Worm (Caenorhabditis elegans) whole organism, mixed stage, embryonic: Measurements from ENCODE around the gene nex-3.

ENCODE experiments used
- M03D4.4 ChIP-seq: sonication (generic microtip); optimal IDR thresholded peaks from 2 replicates; lab custom pipeline; 2017; ENCODE audit warnings: mild to moderate bottlenecking, missing genetic modification characterization, missing compliant biosample characterization
- bed-3 ChIP-seq: fragments of 200-800 bp; sonication (Bioruptor generic); optimal IDR thresholded peaks from 3 replicates; lab custom pipeline; 2018; ENCODE audit warnings: mild to moderate bottlenecking, missing genetic modification characterization, moderate library complexity, missing compliant biosample characterization
- blmp-1 ChIP-seq: fragments of 150-350 bp; optimal IDR thresholded peaks from 2 replicates; lab custom pipeline; 2014; ENCODE audit warnings: missing biosample characterization, missing genetic modification characterization
- ceh-39 ChIP-seq: fragments of 150-350 bp; optimal IDR thresholded peaks from 2 replicates; lab custom pipeline; 2014; ENCODE audit warnings: missing biosample characterization, missing genetic modification characterization
- ceh-43 ChIP-seq: fragments of 200-800 bp; sonication (Bioruptor generic); optimal IDR thresholded peaks from 2 replicates; lab custom pipeline; 2018; ENCODE audit warnings: mild to moderate bottlenecking, missing genetic modification characterization, moderate library complexity, missing compliant biosample characterization
- ceh-83 ChIP-seq: fragments of 200-800 bp; sonication (Bioruptor generic); optimal IDR thresholded peaks from 2 replicates; lab custom pipeline; 2018; ENCODE audit warnings: mild to moderate bottlenecking, missing genetic modification characterization, missing compliant biosample characterization
- ces-1 ChIP-seq: fragments of 150-350 bp; optimal IDR thresholded peaks from 2 replicates; lab custom pipeline; 2014; ENCODE audit warnings: missing biosample characterization, missing genetic modification reagents, missing genetic modification characterization
- cnd-1 ChIP-seq: fragments of 200-800 bp; sonication (Bioruptor generic); optimal IDR thresholded peaks from 2 replicates; lab custom pipeline; 2018; ENCODE audit warnings: mild to moderate bottlenecking, missing genetic modification characterization, missing compliant biosample characterization
- drap-1 ChIP-seq: fragments of 200-800 bp; sonication (Bioruptor generic); optimal IDR thresholded peaks from 3 replicates; lab custom pipeline; 2018; ENCODE audit warnings: mild to moderate bottlenecking, missing genetic modification characterization, missing compliant biosample characterization
- elt-1 ChIP-seq: sonication (generic microtip); optimal IDR thresholded peaks from 2 replicates; lab custom pipeline; 2017; ENCODE audit warnings: missing genetic modification characterization, mild to moderate bottlenecking, missing compliant biosample characterization, antibody characterized with exemption, moderate library complexity, borderline replicate concordance; ENCODE audit not compliant: insufficient read depth
- elt-3 ChIP-seq: fragments of 150-350 bp; optimal IDR thresholded peaks from 2 replicates; lab custom pipeline; 2014; ENCODE audit warnings: missing biosample characterization, missing genetic modification characterization
- flh-1 ChIP-seq: fragments of 200-800 bp; sonication (Bioruptor generic); optimal IDR thresholded peaks from 2 replicates; lab custom pipeline; 2018; ENCODE audit warnings: mild to moderate bottlenecking, missing genetic modification characterization, moderate library complexity, missing compliant biosample characterization
- hlh-1 ChIP-seq: fragments of 150-350 bp; optimal IDR thresholded peaks from 2 replicates; lab custom pipeline; 2014; ENCODE audit warnings: missing biosample characterization, missing genetic modification reagents, missing genetic modification characterization
- lin-13 ChIP-seq: fragments of 150-350 bp; optimal IDR thresholded peaks from 2 replicates; lab custom pipeline; 2014; ENCODE audit warnings: missing biosample characterization, missing genetic modification characterization
- lin-32 ChIP-seq: fragments of 200-800 bp; sonication (Bioruptor generic); optimal IDR thresholded peaks from 2 replicates; lab custom pipeline; 2018; ENCODE audit warnings: mild to moderate bottlenecking, missing genetic modification characterization, missing compliant biosample characterization
- lsy-2 ChIP-seq: fragments of 150-350 bp; optimal IDR thresholded peaks from 2 replicates; lab custom pipeline; 2014; ENCODE audit warnings: missing biosample characterization, missing genetic modification characterization
- mab-5 ChIP-seq: fragments of 150-350 bp; optimal IDR thresholded peaks from 2 replicates; lab custom pipeline; 2014; ENCODE audit warnings: missing biosample characterization, missing genetic modification characterization
- mep-1 ChIP-seq: fragments of 150-350 bp; optimal IDR thresholded peaks from 2 replicates; lab custom pipeline; 2017; ENCODE audit warnings: missing biosample characterization, missing genetic modification reagents, missing genetic modification characterization, inconsistent platforms
- mls-2 ChIP-seq: sonication (generic microtip); optimal IDR thresholded peaks from 2 replicates; lab custom pipeline; 2016; ENCODE audit warnings: mild to moderate bottlenecking, missing genetic modification characterization, moderate library complexity, missing compliant biosample characterization
- nhr-12 ChIP-seq: fragments of 150-350 bp; optimal IDR thresholded peaks from 2 replicates; lab custom pipeline; 2014; ENCODE audit warnings: missing biosample characterization, missing genetic modification characterization
- nhr-2 ChIP-seq: fragments of 150-350 bp; optimal IDR thresholded peaks from 2 replicates; lab custom pipeline; 2014; ENCODE audit warnings: missing biosample characterization, missing genetic modification characterization
- nhr-237 ChIP-seq: fragments of 150-350 bp; optimal IDR thresholded peaks from 2 replicates; lab custom pipeline; 2014; ENCODE audit warnings: missing biosample characterization, missing genetic modification characterization
- nhr-28 ChIP-seq: fragments of 150-350 bp; optimal IDR thresholded peaks from 2 replicates; lab custom pipeline; 2014; ENCODE audit warnings: missing biosample characterization, missing genetic modification characterization
- nhr-76 ChIP-seq: sonication (generic microtip); optimal IDR thresholded peaks from 2 replicates; lab custom pipeline; 2017; ENCODE audit warnings: missing biosample characterization, missing genetic modification characterization
- pha-4 ChIP-seq: fragments of 150-350 bp; optimal IDR thresholded peaks from 2 replicates; lab custom pipeline; 2018; ENCODE audit warnings: missing biosample characterization, missing genetic modification reagents, missing genetic modification characterization
- sem-2 ChIP-seq: fragments of 200-800 bp; sonication (Bioruptor generic); optimal IDR thresholded peaks from 2 replicates; lab custom pipeline; 2018; ENCODE audit warnings: mild to moderate bottlenecking, missing genetic modification characterization, missing compliant biosample characterization
- snpc-4 ChIP-seq: fragments of 150-350 bp; optimal IDR thresholded peaks from 2 replicates; lab custom pipeline; 2014; ENCODE audit warnings: missing biosample characterization, missing genetic modification characterization
- sptf-1 ChIP-seq: sonication (generic microtip); optimal IDR thresholded peaks from 2 replicates; lab custom pipeline; 2017; ENCODE audit warnings: mild to moderate bottlenecking, missing genetic modification characterization, moderate library complexity, missing compliant biosample characterization
- tbx-8 ChIP-seq: fragments of 200-800 bp; sonication (Bioruptor generic); optimal IDR thresholded peaks from 2 replicates; lab custom pipeline; 2018; ENCODE audit warnings: mild to moderate bottlenecking, missing genetic modification characterization, moderate library complexity, missing compliant biosample characterization
- unc-120 ChIP-seq: sonication (generic microtip); optimal IDR thresholded peaks from 2 replicates; lab custom pipeline; 2017; ENCODE audit warnings: missing genetic modification characterization, missing compliant biosample characterization; ENCODE audit not compliant: poor library complexity, severe bottlenecking
- unc-39 ChIP-seq: fragments of 150-350 bp; optimal IDR thresholded peaks from 2 replicates; lab custom pipeline; 2014; ENCODE audit warnings: missing biosample characterization, missing genetic modification characterization
- unc-62 ChIP-seq: fragments of 150-350 bp; optimal IDR thresholded peaks from 2 replicates; lab custom pipeline; 2014; ENCODE audit warnings: missing biosample characterization, missing genetic modification reagents, missing genetic modification characterization
- zip-8 ChIP-seq: fragments of 150-350 bp; optimal IDR thresholded peaks from 2 replicates; lab custom pipeline; 2014; ENCODE audit warnings: missing biosample characterization, missing genetic modification characterization
- ztf-11 ChIP-seq: fragments of 150-350 bp; optimal IDR thresholded peaks from 2 replicates; lab custom pipeline; 2014; ENCODE audit warnings: missing biosample characterization, missing genetic modification characterization

nex-3 gene

ce11 chrIII:4417956-4418355, 23.9 kb upstream of the nex-3 start, which contains the start of the genes R07E5.19 and pdcd-2:
Gene R07E5.19 (minus strand): TSS chrIII:4418056.
Gene pdcd-2 (minus strand): TSS chrIII:4418057.
- TF ChIP-seq lsy-2 (no peak), ztf-11 (tag; lab: Kevin White, UChicago) (no peak), snpc-4 (tag; lab: Kevin White, UChicago) (no peak), nhr-2 (tag; lab: Kevin White, UChicago) (no peak), lin-13 (tag; lab: Kevin White, UChicago) (no peak), ces-1 (GFP tag; lab: Kevin White, UChicago) (no peak), nhr-237 (no peak), nhr-12 (tag; lab: Kevin White, UChicago) (no peak), mls-2 (no peak), nhr-28 (tag; lab: Kevin White, UChicago) (no peak)

ce11 chrIII:4419117-4419978, 22.5 kb upstream of the nex-3 start, which contains the start of the genes R07E5.7 and cku-80:
Gene R07E5.7 (minus strand): TSS chrIII:4419167.
Gene cku-80 (plus strand): TSS chrIII:4419848.
- TF ChIP-seq ceh-83 (GFP tag; lab: Kevin White, UChicago) (peak; percentile 48), nhr-28 (tag; lab: Kevin White, UChicago) (no peak), elt-3 (tag; lab: Kevin White, UChicago) (no peak), blmp-1 (tag; lab: Kevin White, UChicago) (no peak), drap-1 (GFP tag; lab: Kevin White, UChicago) (no peak), mls-2 (no peak), cnd-1 (tag; lab: Kevin White, UChicago) (no peak), nhr-2 (tag; lab: Kevin White, UChicago) (no peak), tbx-8 (no peak), mab-5 (tag; lab: Kevin White, UChicago) (no peak), sem-2 (no peak), mep-1 (peak; percentile 52), lsy-2 (peak; percentile 71), hlh-1 (tag; lab: Kevin White, UChicago) (no peak), bed-3 (GFP tag; lab: Kevin White, UChicago) (no peak), sptf-1 (tag; lab: Kevin White, UChicago) (no peak), flh-1 (GFP tag; lab: Kevin White, UChicago) (no peak), ceh-43 (GFP tag; lab: Kevin White, UChicago) (no peak), elt-1 (no peak), zip-8 (tag; lab: Kevin White, UChicago) (no peak), pha-4 (tag; lab: Kevin White, UChicago) (no peak), nhr-237 (peak; percentile 40), unc-62 (GFP tag; lab: Kevin White, UChicago) (no peak), lin-32 (GFP tag; lab: Kevin White, UChicago) (no peak), M03D4.4 (peak; percentile 6), ces-1 (GFP tag; lab: Kevin White, UChicago) (peak; percentile 30)
- TF ChIP-seq, all 35 proteins: peak for 6

ce11 chrIII:4426711-4427218, 15.1 kb upstream of the nex-3 start:
- TF ChIP-seq ceh-43 (GFP tag; lab: Kevin White, UChicago) (peak; percentile 70), sptf-1 (tag; lab: Kevin White, UChicago) (peak; percentile 82), mls-2 (peak; percentile 79), flh-1 (GFP tag; lab: Kevin White, UChicago) (peak; percentile 28), sem-2 (peak; percentile 59), M03D4.4 (peak; percentile 62), lin-32 (GFP tag; lab: Kevin White, UChicago) (peak; percentile 62), drap-1 (GFP tag; lab: Kevin White, UChicago) (peak; percentile 73), cnd-1 (tag; lab: Kevin White, UChicago) (peak; percentile 75), unc-120 (tag; lab: Kevin White, UChicago) (peak; percentile 60), bed-3 (GFP tag; lab: Kevin White, UChicago) (peak; percentile 52), tbx-8 (peak; percentile 42), ceh-83 (GFP tag; lab: Kevin White, UChicago) (peak; percentile 84)

- peak; percentile 45 for TF ChIP-seq drap-1 (GFP tag; lab: Kevin White, UChicago)
- no peak for TF ChIP-seq lin-13 (tag; lab: Kevin White, UChicago)
- no peak for TF ChIP-seq nhr-12 (tag; lab: Kevin White, UChicago)
- TF ChIP-seq blmp-1 (tag; lab: Kevin White, UChicago) = no peak
- TF ChIP-seq mls-2 = peak; percentile 27
- TF ChIP-seq nhr-28 (tag; lab: Kevin White, UChicago) = no peak
- TF ChIP-seq elt-1 = no peak
- no peak for TF ChIP-seq pha-4 (tag; lab: Kevin White, UChicago)
- TF ChIP-seq cnd-1 (tag; lab: Kevin White, UChicago) = no peak
- peak; percentile 36 for TF ChIP-seq sem-2
- no peak for TF ChIP-seq unc-120 (tag; lab: Kevin White, UChicago)
- TF ChIP-seq tbx-8 = no peak
- TF ChIP-seq snpc-4 (tag; lab: Kevin White, UChicago) = no peak
- TF ChIP-seq unc-62 (GFP tag; lab: Kevin White, UChicago) = no peak
- no peak for TF ChIP-seq mep-1
- peak; percentile 61 for TF ChIP-seq M03D4.4
- no peak for TF ChIP-seq ceh-43 (GFP tag; lab: Kevin White, UChicago)
- no peak for TF ChIP-seq hlh-1 (tag; lab: Kevin White, UChicago)
- no peak for TF ChIP-seq ceh-39 (tag; lab: Kevin White, UChicago)
- TF ChIP-seq ztf-11 (tag; lab: Kevin White, UChicago) = no peak
- no peak for TF ChIP-seq nhr-237
- TF ChIP-seq unc-39 (tag; lab: Kevin White, UChicago) = no peak
- no peak for TF ChIP-seq zip-8 (tag; lab: Kevin White, UChicago)
- no peak for TF ChIP-seq mab-5 (tag; lab: Kevin White, UChicago)
- TF ChIP-seq lsy-2 = no peak
- TF ChIP-seq flh-1 (GFP tag; lab: Kevin White, UChicago) = no peak
- TF ChIP-seq lin-32 (GFP tag; lab: Kevin White, UChicago) = peak; percentile 39
- peak; percentile 50 for TF ChIP-seq sptf-1 (tag; lab: Kevin White, UChicago)
- no peak for TF ChIP-seq bed-3 (GFP tag; lab: Kevin White, UChicago)
- TF ChIP-seq elt-3 (tag; lab: Kevin White, UChicago) = no peak
- no peak for TF ChIP-seq nhr-76
These were observed 13.1 kb upstream of the nex-3 start for ce11 chrIII:4428797-4429196.
